Fruit fly (Drosophila melanogaster) whole organism, pupa: ENCODE data around the gene Tet.

Experiments
- CG10348 ChIP-seq: fragments of 200-800 bp; sonication (Bioruptor generic); IDR thresholded peaks from 2 replicates; pipeline ENCODE4 v1.3.6; 2022; ENCODE audit warnings: missing biosample characterization, missing genetic modification characterization
- CG12605 ChIP-seq: fragments of 200-800 bp; sonication (Bioruptor generic); IDR thresholded peaks from 2 replicates; pipeline ENCODE4 v1.3.6; 2022; ENCODE audit warnings: missing biosample characterization, missing genetic modification characterization
- CG13204 ChIP-seq: fragments of 200-800 bp; sonication (Bioruptor generic); optimal IDR thresholded peaks from 2 replicates; lab custom pipeline; 2018; ENCODE audit warnings: missing biosample characterization, mild to moderate bottlenecking, missing genetic modification characterization, moderate library complexity
- CG14655 ChIP-seq: fragments of 200-800 bp; sonication (Bioruptor generic); optimal IDR thresholded peaks from 3 replicates; lab custom pipeline; 2017; ENCODE audit warnings: mild to moderate bottlenecking, missing biosample characterization, missing genetic modification reagents, missing genetic modification characterization
- CG15710 ChIP-seq: fragments of 200-800 bp; sonication (Bioruptor generic); optimal IDR thresholded peaks from 2 replicates; lab custom pipeline; 2018; ENCODE audit warnings: missing biosample characterization, mild to moderate bottlenecking, missing genetic modification characterization, moderate library complexity
- CG17806 ChIP-seq: fragments of 200-800 bp; sonication (Bioruptor generic); optimal IDR thresholded peaks from 2 replicates; lab custom pipeline; 2018; ENCODE audit warnings: missing biosample characterization, mild to moderate bottlenecking, missing genetic modification characterization, moderate library complexity
- CG32121 ChIP-seq: fragments of 200-800 bp; sonication (Bioruptor generic); IDR thresholded peaks from 2 replicates; pipeline ENCODE4 v1.3.6; 2022; ENCODE audit warnings: missing biosample characterization, missing genetic modification characterization
- CG34367 ChIP-seq: fragments of 200-800 bp; sonication (Bioruptor generic); optimal IDR thresholded peaks from 2 replicates; lab custom pipeline; 2018; ENCODE audit warnings: missing biosample characterization, mild to moderate bottlenecking, missing genetic modification characterization
- CG4496 ChIP-seq: fragments of 200-800 bp; sonication (Bioruptor generic); IDR thresholded peaks from 3 replicates; pipeline ENCODE4 v1.3.6; 2022; ENCODE audit warnings: missing biosample characterization, missing genetic modification characterization
- CG8159 ChIP-seq: fragments of 200-800 bp; sonication (Bioruptor generic); optimal IDR thresholded peaks from 3 replicates; lab custom pipeline; 2018; ENCODE audit warnings: missing biosample characterization, mild to moderate bottlenecking, missing genetic modification characterization, moderate library complexity
- CG8301 ChIP-seq: fragments of 200-800 bp; sonication (Bioruptor generic); optimal IDR thresholded peaks from 2 replicates; lab custom pipeline; 2018; ENCODE audit warnings: missing biosample characterization, mild to moderate bottlenecking, missing genetic modification characterization
- CG9948 ChIP-seq: fragments of 200-800 bp; sonication (Bioruptor generic); optimal IDR thresholded peaks from 2 replicates; lab custom pipeline; 2018; ENCODE audit warnings: missing biosample characterization, mild to moderate bottlenecking, missing genetic modification characterization, moderate library complexity
- D1 ChIP-seq: fragments of 200-800 bp; sonication (Bioruptor generic); optimal IDR thresholded peaks from 2 replicates; lab custom pipeline; 2018; ENCODE audit warnings: missing biosample characterization, mild to moderate bottlenecking, missing genetic modification characterization, moderate library complexity
- EcR ChIP-seq: fragments of 200-800 bp; sonication (Bioruptor generic); optimal IDR thresholded peaks from 3 replicates; lab custom pipeline; 2019; ENCODE audit warnings: missing biosample characterization, missing genetic modification characterization, mild to moderate bottlenecking, moderate library complexity, missing genetic modification reagents
- Ets98B ChIP-seq: fragments of 200-800 bp; sonication (Bioruptor generic); IDR thresholded peaks from 2 replicates; pipeline ENCODE4 v1.3.6; 2022; ENCODE audit warnings: missing biosample characterization, missing genetic modification characterization
- Pif1A ChIP-seq: fragments of 200-800 bp; sonication (Bioruptor generic); optimal IDR thresholded peaks from 3 replicates; lab custom pipeline; 2016; ENCODE audit warnings: missing biosample characterization, missing genetic modification characterization
- Pif1B ChIP-seq: fragments of 200-800 bp; sonication (Bioruptor generic); optimal IDR thresholded peaks from 3 replicates; lab custom pipeline; 2016; ENCODE audit warnings: missing biosample characterization, missing genetic modification characterization
- Snoo ChIP-seq: fragments of 200-800 bp; sonication (Bioruptor generic); optimal IDR thresholded peaks from 3 replicates; lab custom pipeline; 2017; ENCODE audit warnings: missing biosample characterization, mild to moderate bottlenecking, missing genetic modification characterization, inconsistent platforms
- fd96Ca ChIP-seq: fragments of 200-800 bp; sonication (Bioruptor generic); IDR thresholded peaks from 3 replicates; pipeline ENCODE4 v1.3.6; 2022; ENCODE audit warnings: missing biosample characterization, missing genetic modification characterization
- gl ChIP-seq: fragments of 200-800 bp; sonication (Bioruptor generic); optimal IDR thresholded peaks from 2 replicates; lab custom pipeline; 2018; ENCODE audit warnings: missing biosample characterization, mild to moderate bottlenecking, missing genetic modification characterization
- rn ChIP-seq: fragments of 200-800 bp; sonication (Bioruptor generic); IDR thresholded peaks from 2 replicates; pipeline ENCODE4 v1.3.6; 2022; ENCODE audit warnings: missing biosample characterization, missing genetic modification characterization

Tet gene

dm6 chr3L:2896371-2896958 lies 17.5 kb upstream of the Tet start:
- TF ChIP-seq CG9948, result no peak

dm6 chr3L:2894750-2895149 lies 15.8 kb upstream of the Tet start, which contains the start of gene Shab:
Gene Shab (plus strand): TSS chr3L:2895017.
- TF ChIP-seq CG8301 (tag; lab: Kevin White, UChicago) (no peak), Ets98B (GFP tag; lab: Robert Waterston, UW) (peak; percentile 18)

dm6 chr3L:2893846-2894511 lies 15.0 kb upstream of the Tet start:
- TF ChIP-seq CG4496 (no peak), CG32121 (GFP tag; lab: Robert Waterston, UW) (no peak), CG34367 (tag; lab: Kevin White, UChicago) (no peak), Pif1A (GFP tag; lab: Kevin White, UChicago) (no peak), CG15710 (tag; lab: Kevin White, UChicago) (no peak), EcR (GFP tag; lab: Kevin White, UChicago) (no peak), fd96Ca (GFP tag; lab: Robert Waterston, UW) (no peak), CG12605 (GFP tag; lab: Robert Waterston, UW) (no peak), CG9948 (no peak), Ets98B (GFP tag; lab: Robert Waterston, UW) (no peak), D1 (tag; lab: Kevin White, UChicago) (no peak), CG8301 (tag; lab: Kevin White, UChicago) (no peak), Snoo (tag; lab: Kevin White, UChicago) (no peak), Pif1B (GFP tag; lab: Kevin White, UChicago) (no peak), CG14655 (GFP tag; lab: Kevin White, UChicago) (no peak), CG13204 (GFP tag; lab: Kevin White, UChicago) (no peak), rn (GFP tag; lab: Robert Waterston, UW) (no peak), CG10348 (GFP tag; lab: Robert Waterston, UW) (no peak), CG8159 (tag; lab: Kevin White, UChicago) (no peak)

dm6 chr3L:2892105-2892504 lies 13.1 kb upstream of the Tet start, which contains the start of gene spz5:
Gene spz5 (minus strand): TSS chr3L:2892166.
- TF ChIP-seq CG13204 (GFP tag; lab: Kevin White, UChicago) (no peak), Snoo (tag; lab: Kevin White, UChicago) (no peak), CG17806 (tag; lab: Kevin White, UChicago) (no peak), gl (tag; lab: Kevin White, UChicago) (no peak), CG34367 (tag; lab: Kevin White, UChicago) (no peak), CG10348 (GFP tag; lab: Robert Waterston, UW) (no peak), D1 (tag; lab: Kevin White, UChicago) (no peak), CG12605 (GFP tag; lab: Robert Waterston, UW) (no peak), CG8159 (tag; lab: Kevin White, UChicago) (no peak), CG14655 (GFP tag; lab: Kevin White, UChicago) (no peak), rn (GFP tag; lab: Robert Waterston, UW) (no peak), CG32121 (GFP tag; lab: Robert Waterston, UW) (no peak), CG4496 (no peak), Pif1B (GFP tag; lab: Kevin White, UChicago) (no peak), Ets98B (GFP tag; lab: Robert Waterston, UW) (no peak), CG9948 (no peak), Pif1A (GFP tag; lab: Kevin White, UChicago) (no peak), EcR (GFP tag; lab: Kevin White, UChicago) (no peak), CG15710 (tag; lab: Kevin White, UChicago) (no peak), CG8301 (tag; lab: Kevin White, UChicago) (no peak)

dm6 chr3L:2888150-2888549 lies 9.2 kb upstream of the Tet start:
- TF ChIP-seq CG14655 (GFP tag; lab: Kevin White, UChicago) (no peak), CG17806 (tag; lab: Kevin White, UChicago) (no peak), Pif1B (GFP tag; lab: Kevin White, UChicago) (no peak), CG13204 (GFP tag; lab: Kevin White, UChicago) (no peak), CG15710 (tag; lab: Kevin White, UChicago) (no peak), CG34367 (tag; lab: Kevin White, UChicago) (no peak)

dm6 chr3L:2887399-2887798 lies 8.4 kb upstream of the Tet start:
- TF ChIP-seq gl (tag; lab: Kevin White, UChicago) (no peak), Pif1A (GFP tag; lab: Kevin White, UChicago) (no peak), CG34367 (tag; lab: Kevin White, UChicago) (no peak), Pif1B (GFP tag; lab: Kevin White, UChicago) (no peak), rn (GFP tag; lab: Robert Waterston, UW) (no peak), CG13204 (GFP tag; lab: Kevin White, UChicago) (no peak), Ets98B (GFP tag; lab: Robert Waterston, UW) (no peak), Snoo (tag; lab: Kevin White, UChicago) (no peak)
